Fruit fly (Drosophila melanogaster) Kc167 (cell line): ENCODE results near the gene Grip128.

Source experiments
- Myc ChIP-seq: fragments of >200 bp; optimal IDR thresholded peaks from 2 replicates; lab custom pipeline; 2017; ENCODE audit warnings: missing external identifiers
- Sin3A ChIP-seq: fragments of >200 bp; optimal IDR thresholded peaks from 2 replicates; lab custom pipeline; 2018; ENCODE audit warnings: missing external identifiers
- h ChIP-seq: fragments of >200 bp; optimal IDR thresholded peaks from 3 replicates; lab custom pipeline; 2018; ENCODE audit warnings: missing external identifiers
- insv ChIP-seq: fragments of >200 bp; optimal IDR thresholded peaks from 3 replicates; lab custom pipeline; 2018; ENCODE audit warnings: missing external identifiers
- psq ChIP-seq: fragments of >200 bp; optimal IDR thresholded peaks from 2 replicates; lab custom pipeline; 2017; ENCODE audit warnings: missing external identifiers
- ttk ChIP-seq: sonication (Bioruptor generic); optimal IDR thresholded peaks from 2 replicates; lab custom pipeline; 2017; ENCODE audit warnings: missing external identifiers

Gene Grip128

dm6 chrX:15486682-15487081 is 14.8 kb upstream of the Grip128 start, which contains the start of gene Gmap:
TSS of gene Gmap (plus strand) at chrX:15486922.
- TF ChIP-seq ttk (lab: Kevin White, UChicago), result no peak
- no peak for TF ChIP-seq insv (lab: Kevin White, UChicago)
- no peak for TF ChIP-seq Myc
- TF ChIP-seq h, result no peak
- TF ChIP-seq psq (lab: Kevin White, UChicago), result no peak
- TF ChIP-seq Sin3A (lab: Kevin White, UChicago), result no peak

dm6 chrX:15484451-15485032 is 12.6 kb upstream of the Grip128 start:
- TF ChIP-seq ttk (lab: Kevin White, UChicago) (no peak), psq (lab: Kevin White, UChicago) (no peak), insv (lab: Kevin White, UChicago) (no peak), Sin3A (lab: Kevin White, UChicago) (no peak), Myc (no peak), h (no peak)

dm6 chrX:15483010-15483802 is 11.3 kb upstream of the Grip128 start:
- no peak for TF ChIP-seq Myc
- TF ChIP-seq psq (lab: Kevin White, UChicago), result no peak
- no peak for TF ChIP-seq Sin3A (lab: Kevin White, UChicago)
- no peak for TF ChIP-seq ttk (lab: Kevin White, UChicago)
- no peak for TF ChIP-seq insv (lab: Kevin White, UChicago)
- TF ChIP-seq h, result no peak

- TF ChIP-seq Myc (no peak), psq (lab: Kevin White, UChicago) (no peak), insv (lab: Kevin White, UChicago) (no peak), ttk (lab: Kevin White, UChicago) (no peak), Sin3A (lab: Kevin White, UChicago) (no peak), h (no peak)
These were observed 10.3 kb upstream of the Grip128 start, which contains the start of gene CG6340 for dm6 chrX:15482236-15482660. TSS of gene CG6340 (plus strand) at chrX:15482374.

dm6 chrX:15475791-15476190 is 3.9 kb upstream of the Grip128 start, which contains the start of gene CG6324:
TSS of gene CG6324 (plus strand) at chrX:15476091.
- TF ChIP-seq Sin3A (lab: Kevin White, UChicago) (no peak), h (no peak), psq (lab: Kevin White, UChicago) (no peak), insv (lab: Kevin White, UChicago) (no peak), ttk (lab: Kevin White, UChicago) (no peak), Myc (no peak)

- TF ChIP-seq Myc (no peak), ttk (lab: Kevin White, UChicago) (no peak), insv (lab: Kevin White, UChicago) (no peak), Sin3A (lab: Kevin White, UChicago) (no peak), psq (lab: Kevin White, UChicago) (no peak), h (no peak)
These were observed 3.5 kb upstream of the Grip128 start, which contains the start of gene mh for dm6 chrX:15475367-15475789. TSS of gene mh (minus strand) at chrX:15475400.

- TF ChIP-seq h (no peak), insv (lab: Kevin White, UChicago) (no peak), psq (lab: Kevin White, UChicago) (no peak), Myc (no peak), ttk (lab: Kevin White, UChicago) (no peak), Sin3A (lab: Kevin White, UChicago) (no peak)
These were observed 4.4 kb downstream of the Grip128 start, which contains the start of the genes CG15642 and CG15641 for dm6 chrX:15467402-15467941. TSS of gene CG15642 (minus strand) at chrX:15467757. TSS of gene CG15641 (plus strand) at chrX:15467891.

- TF ChIP-seq psq (lab: Kevin White, UChicago) (no peak), insv (lab: Kevin White, UChicago) (no peak), Sin3A (lab: Kevin White, UChicago) (no peak), Myc (no peak), h (no peak), ttk (lab: Kevin White, UChicago) (no peak)
These were observed 6.5 kb downstream of the Grip128 start for dm6 chrX:15465410-15465809.

- TF ChIP-seq psq (lab: Kevin White, UChicago) (no peak), insv (lab: Kevin White, UChicago) (no peak), ttk (lab: Kevin White, UChicago) (no peak), Myc (no peak), h (no peak), Sin3A (lab: Kevin White, UChicago) (no peak)
These were observed 7.4 kb downstream of the Grip128 start for dm6 chrX:15464531-15464930.

- no peak for TF ChIP-seq psq (lab: Kevin White, UChicago)
- TF ChIP-seq insv (lab: Kevin White, UChicago), result peak; percentile 87
- no peak for TF ChIP-seq Myc
- TF ChIP-seq ttk (lab: Kevin White, UChicago), result no peak
- TF ChIP-seq h, result no peak
These were observed 9.5 kb downstream of the Grip128 start, which contains the start of the genes shtd, CG6294 and CG6299 for dm6 chrX:15462436-15462857. TSS of gene shtd (minus strand) at chrX:15462441. TSS of gene CG6294 (plus strand) at chrX:15462722. TSS of gene CG6299 (plus strand) at chrX:15462722.

- TF ChIP-seq ttk (lab: Kevin White, UChicago) (no peak), Myc (no peak), psq (lab: Kevin White, UChicago) (no peak), insv (lab: Kevin White, UChicago) (no peak), Sin3A (lab: Kevin White, UChicago) (no peak), h (no peak)
These were observed 18.8 kb downstream of the Grip128 start, which contains the start of gene CG11655 for dm6 chrX:15453121-15453520. TSS of gene CG11655 (plus strand) at chrX:15453471.
